Worm (Caenorhabditis elegans) whole organism, L2 larva: ENCODE results near the gene C34B4.4.

ENCODE experiments used
- elt-3 ChIP-seq: sonication (generic microtip); optimal IDR thresholded peaks from 2 replicates; lab custom pipeline; 2017; ENCODE audit warnings: missing biosample characterization, missing genetic modification characterization
- lin-11 ChIP-seq: fragments of 150-350 bp; sonication (generic microtip); optimal IDR thresholded peaks from 2 replicates; lab custom pipeline; 2014; ENCODE audit warnings: missing biosample characterization, missing genetic modification characterization, inconsistent platforms, mixed read lengths
- mdl-1 ChIP-seq, 2 experiments: fragments of 150-350 bp in 1 of 2; sonication (generic microtip) in 1 of 2; optimal IDR thresholded peaks; 2 replicates each; lab custom pipeline; 2017; ENCODE audit warnings: missing biosample characterization in 2 of 2, missing genetic modification characterization in 2 of 2
- nhr-11 ChIP-seq: fragments of 150-350 bp; optimal IDR thresholded peaks from 2 replicates; lab custom pipeline; 2014; ENCODE audit warnings: missing biosample characterization, missing genetic modification characterization
- nhr-237 ChIP-seq: fragments of 150-350 bp; optimal IDR thresholded peaks from 2 replicates; lab custom pipeline; 2014; ENCODE audit warnings: missing biosample characterization, missing genetic modification characterization
- nhr-25 ChIP-seq: fragments of 150-350 bp; sonication (generic microtip); optimal IDR thresholded peaks from 3 replicates; lab custom pipeline; 2014; ENCODE audit warnings: missing biosample characterization, missing genetic modification characterization
- nhr-77 ChIP-seq: fragments of 150-350 bp; optimal IDR thresholded peaks from 2 replicates; lab custom pipeline; 2014; ENCODE audit warnings: missing biosample characterization, missing genetic modification characterization
- peb-1 ChIP-seq: fragments of 150-350 bp; optimal IDR thresholded peaks from 2 replicates; lab custom pipeline; 2014; ENCODE audit warnings: missing biosample characterization, missing genetic modification characterization
- sma-3 ChIP-seq: sonication (generic microtip); optimal IDR thresholded peaks from 2 replicates; lab custom pipeline; 2016; ENCODE audit warnings: missing genetic modification reagents, missing genetic modification characterization, missing compliant biosample characterization
- sma-9 ChIP-seq, 2 experiments: fragments of 150-350 bp in 1 of 2; sonication (generic microtip) in 1 of 2; optimal IDR thresholded peaks; 2 replicates each; lab custom pipeline; 2014 to 2016; ENCODE audit warnings: missing genetic modification characterization in 2 of 2, mild to moderate bottlenecking in 1 of 2, missing biosample characterization in 1 of 2, missing compliant biosample characterization in 1 of 2, missing genetic modification reagents in 1 of 2, moderate library complexity in 1 of 2

DNA sequence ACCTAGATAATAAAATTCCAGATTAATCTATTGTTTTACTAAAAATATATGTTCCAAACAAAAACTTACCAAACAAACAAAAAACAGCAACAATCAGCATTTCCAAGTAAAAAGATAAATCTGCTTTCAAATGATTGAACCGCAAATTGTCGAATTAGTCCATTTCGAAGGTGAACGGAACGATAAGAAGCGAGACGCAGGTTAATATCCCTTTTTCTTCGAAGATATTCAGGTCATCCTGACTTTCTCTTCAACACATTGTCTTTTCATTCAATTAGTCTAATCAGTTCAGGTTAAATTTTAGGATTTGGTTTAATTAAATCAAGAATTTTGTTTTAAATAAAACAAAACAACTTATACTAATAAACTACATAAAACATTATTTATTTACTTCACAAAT is 43.2 kb downstream of the C34B4.4 start, which contains the start of gene B0365.9:
- TF ChIP-seq lin-11 (no peak), nhr-25 (tag; lab: Kevin White, UChicago) (no peak), nhr-237 (tag; lab: Kevin White, UChicago) (no peak), sma-9 (GFP tag; optimal IDR thresholded peaks at IDR 0.05; lab: Kevin White, UChicago) (no peak), sma-9 (tag; optimal IDR thresholded peaks at IDR 0.05; lab: Kevin White, UChicago) (no peak), nhr-11 (tag; lab: Kevin White, UChicago) (no peak), nhr-77 (no peak), mdl-1 (tag; optimal IDR thresholded peaks at IDR 0.05; lab: Kevin White, UChicago) (no peak), sma-3 (GFP tag; lab: Kevin White, UChicago) (no peak), elt-3 (tag; lab: Kevin White, UChicago) (no peak), peb-1 (no peak)
